Fruit fly (Drosophila melanogaster) whole organism, embryonic: ENCODE results near the gene Cpsf73.
A peak's percentile ranks its signal among the peaks of the same experiment; 100 is the strongest.

Experiments
- Adf1 ChIP-seq: fragments of 200-800 bp; sonication (Bioruptor generic); IDR thresholded peaks from 2 replicates; pipeline ENCODE4 v1.3.6; 2022; ENCODE audit warnings: missing biosample characterization, missing genetic modification characterization
- Blimp-1 ChIP-seq: fragments of 200-800 bp; sonication (Bioruptor generic); optimal IDR thresholded peaks from 3 replicates; lab custom pipeline; 2018; ENCODE audit warnings: missing biosample characterization, missing genetic modification characterization, mild to moderate bottlenecking, moderate library complexity, missing genetic modification reagents
- CG10462 ChIP-seq: fragments of 200-800 bp; sonication (Bioruptor generic); optimal IDR thresholded peaks from 2 replicates; lab custom pipeline; 2016; ENCODE audit warnings: missing biosample characterization, missing genetic modification characterization
- CG11560 ChIP-seq: fragments of 200-800 bp; sonication (Bioruptor generic); IDR thresholded peaks from 3 replicates; pipeline ENCODE4 v1.3.6; 2022; ENCODE audit warnings: missing biosample characterization, missing genetic modification characterization
- CG12236 ChIP-seq: fragments of 200-800 bp; sonication (Bioruptor generic); optimal IDR thresholded peaks from 2 replicates; lab custom pipeline; 2016; ENCODE audit warnings: missing biosample characterization, missing genetic modification characterization
- CG13424 ChIP-seq: fragments of 200-800 bp; sonication (Bioruptor generic); optimal IDR thresholded peaks from 2 replicates; lab custom pipeline; 2019; ENCODE audit warnings: missing biosample characterization, mild to moderate bottlenecking, missing genetic modification characterization, moderate library complexity
- CG14965 ChIP-seq: fragments of 200-800 bp; sonication (Bioruptor generic); optimal IDR thresholded peaks from 2 replicates; lab custom pipeline; 2016; ENCODE audit warnings: missing biosample characterization, missing genetic modification characterization, borderline replicate concordance
- CG15011 ChIP-seq: fragments of 200-800 bp; sonication (Bioruptor generic); optimal IDR thresholded peaks from 3 replicates; lab custom pipeline; 2018; ENCODE audit warnings: missing biosample characterization, mild to moderate bottlenecking, missing genetic modification characterization
- CG15601 ChIP-seq: fragments of 200-800 bp; sonication (Bioruptor generic); optimal IDR thresholded peaks from 3 replicates; lab custom pipeline; 2019; ENCODE audit warnings: missing biosample characterization, mild to moderate bottlenecking, missing genetic modification characterization, moderate library complexity
- CG15696 ChIP-seq: fragments of 200-800 bp; sonication (Bioruptor generic); optimal IDR thresholded peaks from 2 replicates; lab custom pipeline; 2019; ENCODE audit warnings: missing biosample characterization, mild to moderate bottlenecking, missing genetic modification characterization, moderate library complexity
- CG17829 ChIP-seq: fragments of 200-800 bp; optimal IDR thresholded peaks from 2 replicates; lab custom pipeline; 2019; ENCODE audit warnings: missing biosample characterization, mild to moderate bottlenecking, missing genetic modification characterization, moderate library complexity
- CG30403 ChIP-seq: fragments of 200-800 bp; sonication (Bioruptor generic); optimal IDR thresholded peaks from 3 replicates; lab custom pipeline; 2016; ENCODE audit warnings: missing biosample characterization, missing genetic modification characterization
- CG31388 ChIP-seq: fragments of 200-800 bp; sonication (Bioruptor generic); optimal IDR thresholded peaks from 2 replicates; lab custom pipeline; 2016; ENCODE audit warnings: missing biosample characterization, missing genetic modification characterization
- CG32532 ChIP-seq: fragments of 200-800 bp; sonication (Bioruptor generic); IDR thresholded peaks from 2 replicates; pipeline ENCODE4 v1.3.6; 2022; ENCODE audit warnings: missing biosample characterization, missing genetic modification characterization
- CG34376 ChIP-seq: fragments of 200-800 bp; sonication (Bioruptor generic); optimal IDR thresholded peaks from 2 replicates; lab custom pipeline; 2018; ENCODE audit warnings: missing biosample characterization, mild to moderate bottlenecking, missing genetic modification characterization
- CG4282 ChIP-seq: fragments of 200-800 bp; sonication (Bioruptor generic); optimal IDR thresholded peaks from 2 replicates; lab custom pipeline; 2016; ENCODE audit warnings: missing biosample characterization, missing genetic modification characterization
- CG4617 ChIP-seq: fragments of 200-800 bp; sonication (Bioruptor generic); optimal IDR thresholded peaks from 3 replicates; lab custom pipeline; 2016; ENCODE audit warnings: missing biosample characterization, missing genetic modification characterization, borderline replicate concordance
- CG6272 ChIP-seq: fragments of 200-800 bp; sonication (Bioruptor generic); IDR thresholded peaks from 2 replicates; pipeline ENCODE4 v1.3.6; 2022; ENCODE audit warnings: missing biosample characterization, missing genetic modification characterization
- CTCF ChIP-seq: fragments of 200-800 bp; sonication (Bioruptor generic); optimal IDR thresholded peaks from 2 replicates; lab custom pipeline; 2017; ENCODE audit warnings: missing biosample characterization, mild to moderate bottlenecking, missing genetic modification characterization, moderate library complexity
- Ets65A ChIP-seq: fragments of 200-800 bp; sonication (Bioruptor generic); peaks from one replicate; lab custom pipeline; 2016; ENCODE audit warnings: missing biosample characterization, missing genetic modification characterization
- HHEX ChIP-seq: fragments of 200-800 bp; sonication (Bioruptor generic); optimal IDR thresholded peaks from 3 replicates; lab custom pipeline; 2017; ENCODE audit warnings: missing biosample characterization, mild to moderate bottlenecking, missing genetic modification characterization, missing genetic modification reagents
- HLH4C ChIP-seq: fragments of 200-800 bp; sonication (Bioruptor generic); IDR thresholded peaks from 3 replicates; pipeline ENCODE4 v1.3.6; 2022; ENCODE audit warnings: missing biosample characterization, missing genetic modification characterization; ENCODE audit not compliant: partially characterized antibody
- Mes4 ChIP-seq: fragments of 200-800 bp; sonication (Bioruptor generic); optimal IDR thresholded peaks from 2 replicates; lab custom pipeline; 2016; ENCODE audit warnings: missing biosample characterization, missing genetic modification characterization
- NC2β ChIP-seq: fragments of 200-800 bp; sonication (Bioruptor generic); optimal IDR thresholded peaks from 2 replicates; lab custom pipeline; 2016; ENCODE audit warnings: missing biosample characterization, missing genetic modification characterization
- Poxn ChIP-seq: fragments of 200-800 bp; sonication (Bioruptor generic); IDR thresholded peaks from 2 replicates; pipeline ENCODE4 v1.3.6; 2022; ENCODE audit warnings: missing biosample characterization, missing genetic modification characterization
- Ptx1 ChIP-seq: fragments of 200-800 bp; sonication (Bioruptor generic); IDR thresholded peaks from 2 replicates; pipeline ENCODE4 v1.3.6; 2022; ENCODE audit warnings: missing biosample characterization, missing genetic modification characterization
- Ssrp ChIP-seq: fragments of 200-800 bp; sonication (Bioruptor generic); optimal IDR thresholded peaks from 2 replicates; lab custom pipeline; 2018; ENCODE audit warnings: missing biosample characterization, mild to moderate bottlenecking, missing genetic modification characterization, moderate library complexity
- Taf1 ChIP-seq: fragments of 200-800 bp; sonication (Bioruptor generic); IDR thresholded peaks from 2 replicates; pipeline ENCODE4 v1.3.6; 2022; ENCODE audit warnings: missing biosample characterization, missing genetic modification characterization
- al ChIP-seq: fragments of 200-800 bp; sonication (Bioruptor generic); IDR thresholded peaks from 2 replicates; pipeline ENCODE4 v1.3.6; 2022; ENCODE audit warnings: missing biosample characterization, missing genetic modification characterization
- ap ChIP-seq: fragments of 200-800 bp; sonication (Bioruptor generic); IDR thresholded peaks from 2 replicates; pipeline ENCODE4 v1.3.6; 2022; ENCODE audit warnings: missing biosample characterization, missing genetic modification characterization
- bbx ChIP-seq: fragments of 200-800 bp; sonication (Bioruptor generic); IDR thresholded peaks from 2 replicates; pipeline ENCODE4 v1.3.6; 2022; ENCODE audit warnings: missing biosample characterization, missing genetic modification characterization; ENCODE audit not compliant: partially characterized antibody
- chif ChIP-seq, 2 experiments: fragments of 200-800 bp; sonication (Bioruptor generic); optimal IDR thresholded peaks; 3 replicates each; lab custom pipeline; 2016; ENCODE audit warnings: missing biosample characterization in 2 of 2, missing genetic modification characterization in 2 of 2
- chinmo ChIP-seq: fragments of 200-800 bp; sonication (Bioruptor generic); IDR thresholded peaks from 4 replicates; pipeline ENCODE4 v1.3.6; 2022; ENCODE audit warnings: missing biosample characterization, missing genetic modification characterization; ENCODE audit not compliant: partially characterized antibody
- crol ChIP-seq: fragments of 200-800 bp; sonication (Bioruptor generic); IDR thresholded peaks from 2 replicates; pipeline ENCODE4 v1.3.6; 2022; ENCODE audit warnings: missing biosample characterization, missing genetic modification characterization
- cwo ChIP-seq: fragments of 200-800 bp; sonication (Bioruptor generic); optimal IDR thresholded peaks from 3 replicates; lab custom pipeline; 2017; ENCODE audit warnings: missing biosample characterization, missing genetic modification characterization, mild to moderate bottlenecking, moderate library complexity, missing genetic modification reagents
- disco-r ChIP-seq: fragments of 200-800 bp; sonication (Bioruptor generic); optimal IDR thresholded peaks from 2 replicates; lab custom pipeline; 2016; ENCODE audit warnings: missing biosample characterization, missing genetic modification characterization
- dmrt11E ChIP-seq: fragments of 200-800 bp; sonication (Bioruptor generic); optimal IDR thresholded peaks from 3 replicates; lab custom pipeline; 2018; ENCODE audit warnings: missing biosample characterization, mild to moderate bottlenecking, missing genetic modification characterization, moderate library complexity
- gsb-n ChIP-seq: fragments of 200-800 bp; sonication (Bioruptor generic); optimal IDR thresholded peaks from 3 replicates; lab custom pipeline; 2018; ENCODE audit warnings: missing biosample characterization, mild to moderate bottlenecking, missing genetic modification characterization
- ham ChIP-seq: fragments of 200-800 bp; sonication (Bioruptor generic); IDR thresholded peaks from 2 replicates; pipeline ENCODE4 v1.3.6; 2022; ENCODE audit warnings: missing biosample characterization, missing genetic modification characterization
- hb ChIP-seq: fragments of 200-800 bp; sonication (Bioruptor generic); IDR thresholded peaks from 3 replicates; pipeline ENCODE4 v1.3.6; 2022; ENCODE audit warnings: missing biosample characterization, missing genetic modification characterization; ENCODE audit not compliant: partially characterized antibody
- her ChIP-seq: fragments of 200-800 bp; sonication (Bioruptor generic); optimal IDR thresholded peaks from 2 replicates; lab custom pipeline; 2016; ENCODE audit warnings: missing biosample characterization, missing genetic modification characterization
- inv ChIP-seq: fragments of 200-800 bp; sonication (Bioruptor generic); IDR thresholded peaks from 2 replicates; pipeline ENCODE4 v1.3.6; 2022; ENCODE audit warnings: missing biosample characterization, missing genetic modification characterization; ENCODE audit not compliant: partially characterized antibody
- klu ChIP-seq: fragments of 200-800 bp; sonication (Bioruptor generic); IDR thresholded peaks from 2 replicates; pipeline ENCODE4 v1.3.6; 2022; ENCODE audit warnings: missing biosample characterization, missing genetic modification characterization
- odd ChIP-seq: fragments of 200-800 bp; sonication (Bioruptor generic); optimal IDR thresholded peaks from 2 replicates; lab custom pipeline; 2017; ENCODE audit warnings: missing biosample characterization, mild to moderate bottlenecking, missing genetic modification characterization
- onecut ChIP-seq: fragments of 200-800 bp; sonication (Bioruptor generic); IDR thresholded peaks from 2 replicates; pipeline ENCODE4 v1.3.6; 2022; ENCODE audit warnings: missing biosample characterization, missing genetic modification characterization
- pum ChIP-seq: fragments of 200-800 bp; sonication (Bioruptor generic); optimal IDR thresholded peaks from 2 replicates; lab custom pipeline; 2016; ENCODE audit warnings: missing biosample characterization, missing genetic modification characterization
- stc ChIP-seq: fragments of 200-800 bp; sonication (Bioruptor generic); IDR thresholded peaks from 2 replicates; pipeline ENCODE4 v1.3.6; 2022; ENCODE audit warnings: missing biosample characterization, missing genetic modification characterization
- trem ChIP-seq: fragments of 200-800 bp; optimal IDR thresholded peaks from 3 replicates; lab custom pipeline; 2019; ENCODE audit warnings: missing biosample characterization, mild to moderate bottlenecking, missing genetic modification characterization, moderate library complexity
- trh ChIP-seq: fragments of 200-800 bp; sonication (Bioruptor generic); optimal IDR thresholded peaks from 2 replicates; lab custom pipeline; 2016; ENCODE audit warnings: missing biosample characterization, missing genetic modification characterization
- vnd ChIP-seq: fragments of 200-800 bp; sonication (Bioruptor generic); IDR thresholded peaks from 3 replicates; pipeline ENCODE4 v1.3.6; 2022; ENCODE audit warnings: missing biosample characterization, missing genetic modification characterization; ENCODE audit not compliant: partially characterized antibody
- zen2 ChIP-seq: fragments of 200-800 bp; sonication (Bioruptor generic); IDR thresholded peaks from 3 replicates; pipeline ENCODE4 v1.3.6; 2022; ENCODE audit warnings: missing biosample characterization, missing genetic modification characterization; ENCODE audit not compliant: partially characterized antibody
- zfh1 ChIP-seq: fragments of 200-800 bp; sonication (Bioruptor generic); IDR thresholded peaks from 3 replicates; pipeline ENCODE4 v1.3.6; 2022; ENCODE audit warnings: missing biosample characterization, missing genetic modification characterization

The Cpsf73 gene

DNA sequence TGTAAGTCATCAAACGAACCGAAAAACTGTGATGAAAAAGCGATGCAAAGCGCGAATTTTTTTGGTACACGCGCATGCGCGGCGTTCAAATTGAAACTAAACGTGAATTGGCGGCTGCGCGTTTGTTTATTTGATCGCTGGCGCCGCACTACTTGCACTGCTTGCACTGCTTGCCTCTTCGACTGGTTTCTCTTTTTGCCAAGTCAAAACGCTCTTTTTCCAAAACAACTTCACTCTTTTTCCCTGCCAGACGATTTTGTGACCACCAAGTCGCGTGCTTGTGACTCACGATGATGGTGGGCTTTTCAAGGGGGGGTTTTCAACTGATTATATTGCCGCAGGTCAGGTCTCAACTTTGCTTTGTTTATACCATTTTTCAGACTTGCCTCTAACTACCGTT, 42.1 kb downstream of the Cpsf73 start, which contains the start of gene CG14304 (continued):
- TF ChIP-seq CG31388 (GFP tag; lab: Kevin White, UChicago) (no peak), stc (no peak), Blimp-1 (GFP tag; lab: Kevin White, UChicago) (peak; percentile 27), Ets65A (no peak), CG32532 (no peak), bbx (GFP tag; lab: Robert Waterston, UW) (peak; percentile 49; the same call in 1 of the 2 replicates), CG13424 (tag; lab: Kevin White, UChicago) (no peak), gsb-n (no peak), NC2β (GFP tag; lab: Kevin White, UChicago) (no peak), al (GFP tag; lab: Robert Waterston, UW) (no peak), Ptx1 (no peak), onecut (GFP tag; lab: Robert Waterston, UW) (no peak), ham (GFP tag; lab: Robert Waterston, UW) (no peak), ap (no peak), trem (tag; lab: Kevin White, UChicago) (no peak), CG10462 (no peak), CG34376 (GFP tag; lab: Kevin White, UChicago) (no peak), vnd (GFP tag; lab: Robert Waterston, UW) (peak; percentile 39; the same call in 1 of the 3 replicates), Poxn (GFP tag; lab: Robert Waterston, UW) (no peak), CTCF (GFP tag; lab: Kevin White, UChicago) (peak; percentile 55), crol (GFP tag; lab: Robert Waterston, UW) (no peak), dmrt11E (tag; lab: Kevin White, UChicago) (no peak), CG12236 (GFP tag; lab: Kevin White, UChicago) (no peak), HLH4C (GFP tag; lab: Robert Waterston, UW) (no peak), klu (no peak), Ssrp (tag; lab: Kevin White, UChicago) (no peak), CG14965 (no peak), CG11560 (tag; lab: Robert Waterston, UW) (no peak), her (GFP tag; lab: Kevin White, UChicago) (no peak), CG15696 (tag; lab: Kevin White, UChicago) (no peak), trh (no peak), CG4282 (GFP tag; lab: Kevin White, UChicago) (no peak), Taf1 (GFP tag; lab: Robert Waterston, UW) (no peak), chinmo (GFP tag; lab: Robert Waterston, UW) (peak; percentile 70; the same call in 1 of the 4 replicates), cwo (GFP tag; lab: Kevin White, UChicago) (peak; percentile 89), CG15601 (tag; lab: Kevin White, UChicago) (peak; percentile 74), CG6272 (GFP tag; lab: Robert Waterston, UW) (no peak), zfh1 (no peak), inv (GFP tag; lab: Robert Waterston, UW) (no peak), zen2 (0 out of 3 replicates have a peak, but pooled peaks have one; percentile 17), hb (no peak), CG30403 (GFP tag; lab: Kevin White, UChicago) (no peak), CG17829 (tag; lab: Kevin White, UChicago) (no peak), Mes4 (no peak), CG15011 (no peak), disco-r (GFP tag; lab: Kevin White, UChicago) (no peak), CG4617 (no peak), pum (GFP tag; lab: Kevin White, UChicago) (no peak), chif (GFP tag; optimal IDR thresholded peaks at IDR 0.05; lab: Kevin White, UChicago) (no peak), odd (no peak), Adf1 (GFP tag; lab: Robert Waterston, UW) (peak; percentile 18; the same call in 1 of the 2 replicates), HHEX (GFP tag; lab: Kevin White, UChicago) (no peak)
